Fruit fly (Drosophila melanogaster) whole organism, embryonic: ENCODE results near the gene CG6766.

Experiments used
- Atf6 ChIP-seq: fragments of 200-800 bp; sonication (Bioruptor generic); IDR thresholded peaks from 2 replicates; pipeline ENCODE4 v1.3.6; 2022; ENCODE audit warnings: missing biosample characterization, missing genetic modification characterization
- Blimp-1 ChIP-seq: fragments of 200-800 bp; sonication (Bioruptor generic); optimal IDR thresholded peaks from 3 replicates; lab custom pipeline; 2018; ENCODE audit warnings: missing biosample characterization, missing genetic modification characterization, mild to moderate bottlenecking, moderate library complexity, missing genetic modification reagents
- CG1024 ChIP-seq: fragments of 200-800 bp; sonication (Bioruptor generic); IDR thresholded peaks from 2 replicates; pipeline ENCODE4 v1.3.6; 2022; ENCODE audit warnings: missing biosample characterization, missing genetic modification characterization
- CG10321 ChIP-seq: fragments of 200-800 bp; sonication (Bioruptor generic); IDR thresholded peaks from 2 replicates; pipeline ENCODE4 v1.3.6; 2022; ENCODE audit warnings: missing biosample characterization, missing genetic modification characterization
- CG10959 ChIP-seq: fragments of 200-800 bp; sonication (Bioruptor generic); IDR thresholded peaks from 2 replicates; pipeline ENCODE4 v1.3.6; 2022; ENCODE audit warnings: missing biosample characterization, missing genetic modification characterization
- CG11093 ChIP-seq: fragments of 200-800 bp; sonication (Bioruptor generic); IDR thresholded peaks from 3 replicates; pipeline ENCODE4 v1.3.6; 2022; ENCODE audit warnings: missing biosample characterization, missing genetic modification characterization
- CG13287 ChIP-seq: fragments of 200-800 bp; sonication (Bioruptor generic); IDR thresholded peaks from 2 replicates; pipeline ENCODE4 v1.3.6; 2022; ENCODE audit warnings: missing biosample characterization, missing genetic modification characterization; ENCODE audit not compliant: partially characterized antibody
- CG13424 ChIP-seq: fragments of 200-800 bp; sonication (Bioruptor generic); optimal IDR thresholded peaks from 2 replicates; lab custom pipeline; 2019; ENCODE audit warnings: missing biosample characterization, mild to moderate bottlenecking, missing genetic modification characterization, moderate library complexity
- CG13894 ChIP-seq: fragments of 200-800 bp; sonication (Bioruptor generic); optimal IDR thresholded peaks from 3 replicates; lab custom pipeline; 2018; ENCODE audit warnings: missing biosample characterization, mild to moderate bottlenecking, missing genetic modification characterization, moderate library complexity
- CG14441 ChIP-seq: fragments of 200-800 bp; sonication (Bioruptor generic); IDR thresholded peaks from 2 replicates; pipeline ENCODE4 v1.3.6; 2022; ENCODE audit warnings: missing biosample characterization, missing genetic modification characterization
- CG15011 ChIP-seq: fragments of 200-800 bp; sonication (Bioruptor generic); optimal IDR thresholded peaks from 3 replicates; lab custom pipeline; 2018; ENCODE audit warnings: missing biosample characterization, mild to moderate bottlenecking, missing genetic modification characterization
- CG17186 ChIP-seq: fragments of 200-800 bp; sonication (Bioruptor generic); optimal IDR thresholded peaks from 3 replicates; lab custom pipeline; 2017; ENCODE audit warnings: missing biosample characterization, missing genetic modification reagents, missing genetic modification characterization
- CG17568 ChIP-seq: fragments of 200-800 bp; sonication (Bioruptor generic); optimal IDR thresholded peaks from 2 replicates; lab custom pipeline; 2018; ENCODE audit warnings: missing biosample characterization, mild to moderate bottlenecking, missing genetic modification characterization, moderate library complexity
- CG17802 ChIP-seq: fragments of 200-800 bp; sonication (Bioruptor generic); optimal IDR thresholded peaks from 2 replicates; lab custom pipeline; 2018; ENCODE audit warnings: missing biosample characterization, mild to moderate bottlenecking, missing genetic modification characterization, moderate library complexity
- CG18619 ChIP-seq: fragments of 200-800 bp; sonication (Bioruptor generic); optimal IDR thresholded peaks from 3 replicates; lab custom pipeline; 2017; ENCODE audit warnings: missing biosample characterization, mild to moderate bottlenecking, missing genetic modification characterization
- CG2129 ChIP-seq: fragments of 200-800 bp; sonication (Bioruptor generic); IDR thresholded peaks from 2 replicates; pipeline ENCODE4 v1.3.6; 2022; ENCODE audit warnings: missing biosample characterization, missing genetic modification characterization; ENCODE audit not compliant: partially characterized antibody
- CG30431 ChIP-seq: fragments of 200-800 bp; sonication (Bioruptor generic); optimal IDR thresholded peaks from 2 replicates; lab custom pipeline; 2017; ENCODE audit warnings: missing biosample characterization, missing genetic modification characterization
- CG3163 ChIP-seq: fragments of 200-800 bp; sonication (Bioruptor generic); optimal IDR thresholded peaks from 3 replicates; lab custom pipeline; 2016; ENCODE audit warnings: missing biosample characterization, missing genetic modification characterization
- CG32772 ChIP-seq: fragments of 200-800 bp; sonication (Bioruptor generic); IDR thresholded peaks from 2 replicates; pipeline ENCODE4 v1.3.6; 2022; ENCODE audit warnings: missing biosample characterization, missing genetic modification characterization
- CG33557 ChIP-seq: fragments of 200-800 bp; sonication (Bioruptor generic); optimal IDR thresholded peaks from 2 replicates; lab custom pipeline; 2019; ENCODE audit warnings: missing biosample characterization, mild to moderate bottlenecking, missing genetic modification characterization, moderate library complexity
- CG34422 ChIP-seq: fragments of 200-800 bp; sonication (Bioruptor generic); IDR thresholded peaks from 3 replicates; pipeline ENCODE4 v1.3.6; 2022; ENCODE audit warnings: missing biosample characterization, missing genetic modification characterization
- CG3838 ChIP-seq: fragments of 200-800 bp; sonication (Bioruptor generic); optimal IDR thresholded peaks from 3 replicates; lab custom pipeline; 2016; ENCODE audit warnings: missing biosample characterization, missing genetic modification characterization
- CG42726 ChIP-seq: fragments of 200-800 bp; sonication (Bioruptor generic); IDR thresholded peaks from 2 replicates; pipeline ENCODE4 v1.3.6; 2022; ENCODE audit warnings: missing biosample characterization, missing genetic modification characterization; ENCODE audit not compliant: partially characterized antibody
- CG4404 ChIP-seq: fragments of 200-800 bp; sonication (Bioruptor generic); IDR thresholded peaks from 2 replicates; pipeline ENCODE4 v1.3.6; 2022; ENCODE audit warnings: missing biosample characterization, missing genetic modification characterization
- CG6683 ChIP-seq: fragments of 200-800 bp; sonication (Bioruptor generic); optimal IDR thresholded peaks from 2 replicates; lab custom pipeline; 2017; ENCODE audit warnings: missing biosample characterization, mild to moderate bottlenecking, missing genetic modification characterization, missing genetic modification reagents
- CG7556 ChIP-seq: fragments of 200-800 bp; sonication (Bioruptor generic); optimal IDR thresholded peaks from 2 replicates; lab custom pipeline; 2017; ENCODE audit warnings: missing biosample characterization, mild to moderate bottlenecking, missing genetic modification characterization
- CG8388 ChIP-seq: fragments of 200-800 bp; sonication (Bioruptor generic); optimal IDR thresholded peaks from 2 replicates; lab custom pipeline; 2019; ENCODE audit warnings: missing biosample characterization, mild to moderate bottlenecking, missing genetic modification characterization, moderate library complexity
- CrebB ChIP-seq: fragments of 200-800 bp; sonication (Bioruptor generic); optimal IDR thresholded peaks from 3 replicates; lab custom pipeline; 2018; ENCODE audit warnings: missing biosample characterization, mild to moderate bottlenecking, missing genetic modification characterization
- Dad ChIP-seq: fragments of 200-800 bp; sonication (Bioruptor generic); optimal IDR thresholded peaks from 3 replicates; lab custom pipeline; 2016; ENCODE audit warnings: missing biosample characterization, missing genetic modification characterization
- Dref ChIP-seq: fragments of 200-800 bp; sonication (Bioruptor generic); IDR thresholded peaks from 2 replicates; pipeline ENCODE4 v1.3.6; 2022; ENCODE audit warnings: missing biosample characterization, missing genetic modification characterization
- HmgD ChIP-seq: fragments of 200-800 bp; sonication (Bioruptor generic); optimal IDR thresholded peaks from 3 replicates; lab custom pipeline; 2016; ENCODE audit warnings: missing biosample characterization, missing genetic modification characterization
- Nf-YA ChIP-seq: fragments of 200-800 bp; sonication (Bioruptor generic); IDR thresholded peaks from 2 replicates; pipeline ENCODE4 v1.3.6; 2022; ENCODE audit warnings: missing biosample characterization, missing genetic modification characterization
- NfI ChIP-seq: fragments of 200-800 bp; sonication (Bioruptor generic); optimal IDR thresholded peaks from 3 replicates; lab custom pipeline; 2018; ENCODE audit warnings: missing biosample characterization, mild to moderate bottlenecking, missing genetic modification characterization, moderate library complexity
- Sin3A ChIP-seq: fragments of >200 bp; optimal IDR thresholded peaks from 2 replicates; lab custom pipeline; 2018
- Ssrp ChIP-seq: fragments of 200-800 bp; sonication (Bioruptor generic); optimal IDR thresholded peaks from 2 replicates; lab custom pipeline; 2018; ENCODE audit warnings: missing biosample characterization, mild to moderate bottlenecking, missing genetic modification characterization, moderate library complexity
- ap ChIP-seq: fragments of 200-800 bp; sonication (Bioruptor generic); IDR thresholded peaks from 2 replicates; pipeline ENCODE4 v1.3.6; 2022; ENCODE audit warnings: missing biosample characterization, missing genetic modification characterization
- ara ChIP-seq: fragments of 200-800 bp; sonication (Bioruptor generic); IDR thresholded peaks from 2 replicates; pipeline ENCODE4 v1.3.6; 2022; ENCODE audit warnings: missing biosample characterization, missing genetic modification characterization
- cad ChIP-seq: fragments of >200 bp; optimal IDR thresholded peaks from 2 replicates; lab custom pipeline; 2017; ENCODE audit warnings: missing biosample characterization, missing genetic modification characterization
- esg ChIP-seq: fragments of 200-800 bp; sonication (Bioruptor generic); conservative IDR thresholded peaks from 2 replicates; pipeline ENCODE4 v1.3.6; 2022; ENCODE audit warnings: missing biosample characterization, missing genetic modification characterization
- fd102C ChIP-seq: fragments of 200-800 bp; sonication (Bioruptor generic); optimal IDR thresholded peaks from 2 replicates; lab custom pipeline; 2018; ENCODE audit warnings: missing biosample characterization, mild to moderate bottlenecking, missing genetic modification characterization, moderate library complexity
- gcm ChIP-seq: fragments of 200-800 bp; sonication (Bioruptor generic); optimal IDR thresholded peaks from 2 replicates; lab custom pipeline; 2019; ENCODE audit warnings: missing biosample characterization, mild to moderate bottlenecking, missing genetic modification characterization, moderate library complexity
- h ChIP-seq: fragments of >200 bp; optimal IDR thresholded peaks from 2 replicates; lab custom pipeline; 2017
- lab ChIP-seq: fragments of 200-800 bp; sonication (Bioruptor generic); optimal IDR thresholded peaks from 3 replicates; lab custom pipeline; 2017; ENCODE audit warnings: missing biosample characterization, missing genetic modification characterization, mild to moderate bottlenecking, moderate library complexity, missing genetic modification reagents
- lilli ChIP-seq: fragments of 200-800 bp; sonication (Bioruptor generic); optimal IDR thresholded peaks from 3 replicates; lab custom pipeline; 2016; ENCODE audit warnings: missing biosample characterization, missing genetic modification characterization
- mld ChIP-seq: fragments of 200-800 bp; sonication (Bioruptor generic); IDR thresholded peaks from 3 replicates; pipeline ENCODE4 v1.3.6; 2022; ENCODE audit warnings: missing biosample characterization, missing genetic modification characterization; ENCODE audit not compliant: partially characterized antibody
- nmo ChIP-seq: fragments of 200-800 bp; sonication (Bioruptor generic); optimal IDR thresholded peaks from 2 replicates; lab custom pipeline; 2018; ENCODE audit warnings: missing biosample characterization, mild to moderate bottlenecking, missing genetic modification characterization, moderate library complexity
- pros ChIP-seq: fragments of 200-800 bp; sonication (Bioruptor generic); optimal IDR thresholded peaks from 3 replicates; lab custom pipeline; 2019; ENCODE audit warnings: missing biosample characterization, mild to moderate bottlenecking, missing genetic modification characterization, moderate library complexity
- scrt ChIP-seq: fragments of 200-800 bp; sonication (Bioruptor generic); optimal IDR thresholded peaks from 2 replicates; lab custom pipeline; 2018; ENCODE audit warnings: missing biosample characterization, mild to moderate bottlenecking, missing genetic modification characterization, moderate library complexity
- shn ChIP-seq: fragments of 200-800 bp; sonication (Bioruptor generic); optimal IDR thresholded peaks from 3 replicates; lab custom pipeline; 2016; ENCODE audit warnings: missing biosample characterization, missing genetic modification characterization
- slp2 ChIP-seq: fragments of 200-800 bp; sonication (Bioruptor generic); optimal IDR thresholded peaks from 2 replicates; lab custom pipeline; 2016; ENCODE audit warnings: missing biosample characterization, missing genetic modification characterization
- sr ChIP-seq: fragments of 200-800 bp; sonication (Bioruptor generic); IDR thresholded peaks from 3 replicates; pipeline ENCODE4 v1.3.6; 2022; ENCODE audit warnings: missing biosample characterization, missing genetic modification characterization
- stwl ChIP-seq: fragments of 200-800 bp; sonication (Bioruptor generic); optimal IDR thresholded peaks from 3 replicates; lab custom pipeline; 2018; ENCODE audit warnings: missing biosample characterization, mild to moderate bottlenecking, missing genetic modification characterization, moderate library complexity

CG6766 gene

DNA sequence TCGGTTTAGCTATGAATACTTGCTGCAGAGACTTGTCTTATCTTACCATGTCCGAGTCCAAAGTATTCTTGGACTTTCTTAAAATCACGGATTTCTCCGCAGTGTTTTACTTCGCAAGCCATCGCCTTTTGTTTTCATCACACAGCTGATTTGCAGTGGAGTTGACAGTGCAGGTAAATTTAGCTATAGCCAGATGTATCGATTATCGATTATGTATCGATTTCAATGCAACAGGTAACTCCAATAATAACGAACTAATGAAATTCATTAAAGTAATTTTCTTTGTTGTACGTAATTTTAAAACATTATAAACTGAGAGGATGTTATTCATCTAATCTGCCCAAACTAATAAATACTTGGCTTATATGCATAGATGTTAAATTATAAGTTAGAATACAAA lies 22.5 kb upstream of the CG6766 start, which contains the start of gene Rab3-GAP (continued):
- TF ChIP-seq CG11093: no peak
- TF ChIP-seq Sin3A: no peak
- TF ChIP-seq Blimp-1 (GFP tag; lab: Kevin White, UChicago): no peak
- no peak for TF ChIP-seq fd102C (GFP tag; lab: Kevin White, UChicago)
- TF ChIP-seq lab (GFP tag; lab: Kevin White, UChicago): no peak
- TF ChIP-seq mld: no peak
- TF ChIP-seq CG7556 (GFP tag; lab: Kevin White, UChicago): no peak
- TF ChIP-seq Nf-YA: no peak
- TF ChIP-seq lilli (GFP tag; lab: Kevin White, UChicago): peak; percentile 37
- no peak for TF ChIP-seq CG17568
- TF ChIP-seq CG17186 (GFP tag; lab: Kevin White, UChicago): no peak
- TF ChIP-seq Dad (GFP tag; lab: Kevin White, UChicago): no peak
- TF ChIP-seq CG3163 (GFP tag; lab: Kevin White, UChicago): no peak
- peak; percentile 75 for TF ChIP-seq stwl (tag; lab: Kevin White, UChicago)
- TF ChIP-seq CG17802 (tag; lab: Kevin White, UChicago): no peak
- TF ChIP-seq HmgD (GFP tag; lab: Kevin White, UChicago): no peak
- TF ChIP-seq h (lab: Kevin White, UChicago): no peak
- TF ChIP-seq CG33557 (GFP tag; lab: Kevin White, UChicago): no peak
- TF ChIP-seq CG42726 (GFP tag; lab: Robert Waterston, UW): no peak
- no peak for TF ChIP-seq CG32772
- TF ChIP-seq nmo (GFP tag; lab: Kevin White, UChicago): peak; percentile 51
- peak; percentile 22 for TF ChIP-seq gcm (GFP tag; lab: Kevin White, UChicago)
- TF ChIP-seq CG34422 (GFP tag; lab: Robert Waterston, UW): peak; percentile 30; the same call in 1 of the 3 replicates
- TF ChIP-seq Ssrp (tag; lab: Kevin White, UChicago): no peak
- TF ChIP-seq CG2129 (GFP tag; lab: Robert Waterston, UW): no peak
- TF ChIP-seq CG13287 (GFP tag; lab: Robert Waterston, UW): peak; percentile 77
- TF ChIP-seq CG10959 (GFP tag; lab: Robert Waterston, UW): no peak
- no peak for TF ChIP-seq CG13894
- TF ChIP-seq shn (GFP tag; lab: Kevin White, UChicago): no peak
- TF ChIP-seq CG15011: no peak
- TF ChIP-seq CG3838: no peak
- peak; percentile 95 for TF ChIP-seq scrt (GFP tag; lab: Kevin White, UChicago)
- TF ChIP-seq CG18619 (GFP tag; lab: Kevin White, UChicago): no peak
- TF ChIP-seq esg (GFP tag; lab: Robert Waterston, UW): no peak
- TF ChIP-seq CG8388: peak; percentile 15
- no peak for TF ChIP-seq sr (GFP tag; lab: Robert Waterston, UW)
- TF ChIP-seq Dref (GFP tag; lab: Robert Waterston, UW): peak; percentile 84
- TF ChIP-seq CG1024 (GFP tag; lab: Robert Waterston, UW): no peak
- TF ChIP-seq CG6683: no peak
- TF ChIP-seq CG10321 (GFP tag; lab: Robert Waterston, UW): no peak
- no peak for TF ChIP-seq cad (GFP tag; lab: Kevin White, UChicago)
- TF ChIP-seq Atf6 (GFP tag; lab: Robert Waterston, UW): 0 out of 2 replicates have a peak, but pooled peaks have one; percentile 15
- TF ChIP-seq CG4404 (GFP tag; lab: Robert Waterston, UW): no peak
- TF ChIP-seq pros: no peak
- no peak for TF ChIP-seq ap
- peak; percentile 30 for TF ChIP-seq CG13424 (tag; lab: Kevin White, UChicago)
- no peak for TF ChIP-seq CrebB
- no peak for TF ChIP-seq NfI
- no peak for TF ChIP-seq CG30431 (GFP tag; lab: Kevin White, UChicago)
- TF ChIP-seq ara: 0 out of 2 replicates have a peak, but pooled peaks have one; percentile 7
- TF ChIP-seq CG14441: no peak
- no peak for TF ChIP-seq slp2 (GFP tag; lab: Kevin White, UChicago)
